Worm (Caenorhabditis elegans): ENCODE data around the gene B0310.6.

Gene B0310.6

ce11 chrX:489635-490105, 41.1 kb downstream of the B0310.6 start, which contains the start of gene egl-17 (continued):
- TF ChIP-seq Y105C5A.15 (GFP tag; IDR thresholded peaks at IDR 0.05) (peak; percentile 92), ceh-32 (tag; optimal IDR thresholded peaks at IDR 0.05; ENCODE audit: poor library complexity) (peak; percentile 33), unc-62 (GFP tag; optimal IDR thresholded peaks at IDR 0.05 in 1 of 2) (peak in 1 of 2 experiments; percentile 65), unc-62 (tag; optimal IDR thresholded peaks at IDR 0.05) (no peak), ceh-20 (GFP tag; IDR thresholded peaks at IDR 0.05) (peak; percentile 87), ceh-28 (tag; optimal IDR thresholded peaks at IDR 0.05) (no peak), dpl-1 (GFP tag; optimal IDR thresholded peaks at IDR 0.05) (peak; percentile 22), ztf-11 (tag; optimal IDR thresholded peaks at IDR 0.05) (no peak), nhr-76 (tag; optimal IDR thresholded peaks at IDR 0.05) (no peak), ZK546.5 (tag; optimal IDR thresholded peaks at IDR 0.05) (no peak), tag-97 (GFP tag; IDR thresholded peaks at IDR 0.05) (no peak), nhr-111 (GFP tag; optimal IDR thresholded peaks at IDR 0.05) (peak; percentile 94), Y48G9A.11 (GFP tag; IDR thresholded peaks at IDR 0.05) (peak; percentile 89), ceh-82 (tag; optimal IDR thresholded peaks at IDR 0.05) (no peak), spr-1 (tag; optimal IDR thresholded peaks at IDR 0.05) (peak; percentile 85), mxl-2 (GFP tag; conservative IDR thresholded peaks at IDR 0.05) (0 out of 2 replicates have a peak, but pooled peaks have one; percentile 57), daf-8 (GFP tag; IDR thresholded peaks at IDR 0.05) (0 out of 2 replicates have a peak, but pooled peaks have one; percentile 78), attf-4 (tag; optimal IDR thresholded peaks at IDR 0.05) (no peak), hmg-1.1 (GFP tag; IDR thresholded peaks at IDR 0.05) (peak; percentile 94), zip-2 (tag; optimal IDR thresholded peaks at IDR 0.05) (peak; percentile 2), lin-1 (GFP tag; IDR thresholded peaks at IDR 0.05) (peak; percentile 82), nhr-41 (GFP tag; IDR thresholded peaks at IDR 0.05) (peak; percentile 70; the same call in 1 of the 2 replicates), mep-1 (tag; optimal IDR thresholded peaks at IDR 0.05) (peak; percentile 85), lir-3 (tag; optimal IDR thresholded peaks at IDR 0.05) (peak; percentile 72), F49E8.2 (tag; optimal IDR thresholded peaks at IDR 0.05; ENCODE audit: borderline replicate concordance) (peak; percentile 77), gei-8 (GFP tag; optimal IDR thresholded peaks at IDR 0.05) (peak; percentile 94), dve-1 (tag; optimal IDR thresholded peaks at IDR 0.05; ENCODE audit: insufficient read depth) (peak; percentile 74), mdl-1 (tag; optimal IDR thresholded peaks at IDR 0.05) (peak in 1 of 2 experiments; percentile 80), tra-1 (GFP tag; IDR thresholded peaks at IDR 0.05) (peak; percentile 94), arid-1 (GFP tag; conservative IDR thresholded peaks at IDR 0.05) (peak; percentile 86; the same call in 1 of the 2 replicates), F37D6.2 (tag; optimal IDR thresholded peaks at IDR 0.05) (peak; percentile 65), dmd-9 (GFP tag; IDR thresholded peaks at IDR 0.05) (peak; percentile 68; the same call in 1 of the 2 replicates), nhr-28 (tag; optimal IDR thresholded peaks at IDR 0.05) (peak; percentile 29), daf-16 (GFP tag; optimal IDR thresholded peaks at IDR 0.05) (peak; percentile 77 to 93), daf-16 (tag; optimal IDR thresholded peaks at IDR 0.05) (peak; percentile 74), T26A8.4 (GFP tag; IDR thresholded peaks at IDR 0.05) (peak; percentile 90; the same call in 1 of the 2 replicates), unc-39 (tag; optimal IDR thresholded peaks at IDR 0.05) (no peak), egl-43 (GFP tag; IDR thresholded peaks at IDR 0.05) (peak; percentile 98), sdz-12 (GFP tag; optimal IDR thresholded peaks at IDR 0.05) (peak; percentile 13), ceh-44 (GFP tag; IDR thresholded peaks at IDR 0.05) (peak; percentile 77), madf-5 (GFP tag; IDR thresholded peaks at IDR 0.05) (peak; percentile 90 to 95), ztf-7 (tag; optimal IDR thresholded peaks at IDR 0.05) (peak; percentile 69), dmd-8 (GFP tag; IDR thresholded peaks at IDR 0.05) (peak; percentile 91), cey-2 (tag; optimal IDR thresholded peaks at IDR 0.05; ENCODE audit: borderline replicate concordance, insufficient read depth) (no peak), unc-130 (GFP tag; optimal IDR thresholded peaks at IDR 0.05) (peak; percentile 60), zip-11 (GFP tag; IDR thresholded peaks at IDR 0.05) (0 out of 2 replicates have a peak, but pooled peaks have one; percentile 63), spr-3 (GFP tag; optimal IDR thresholded peaks at IDR 0.05) (peak; percentile 74), Y75B8A.6 (GFP tag; IDR thresholded peaks at IDR 0.05) (peak; percentile 84), hlh-11 (tag; optimal IDR thresholded peaks at IDR 0.05) (peak; percentile 67), lim-7 (GFP tag; IDR thresholded peaks at IDR 0.05) (peak; percentile 94), lin-29 (GFP tag; IDR thresholded peaks at IDR 0.05) (peak; percentile 82)
